Fruit fly (Drosophila melanogaster) whole organism, prepupa: ENCODE measurements around the gene ine.

Experiments
- CG10631 ChIP-seq: fragments of 200-800 bp; sonication (Bioruptor generic); optimal IDR thresholded peaks from 2 replicates; lab custom pipeline; 2016; ENCODE audit warnings: missing biosample characterization, missing genetic modification characterization
- CG11294 ChIP-seq: fragments of 200-800 bp; sonication (Bioruptor generic); IDR thresholded peaks from 2 replicates; pipeline ENCODE4 v1.3.6; 2022; ENCODE audit warnings: missing biosample characterization, missing genetic modification characterization
- CG11902 ChIP-seq: fragments of 200-800 bp; sonication (Bioruptor generic); optimal IDR thresholded peaks from 3 replicates; lab custom pipeline; 2016; ENCODE audit warnings: missing biosample characterization, missing genetic modification characterization
- CG15336 ChIP-seq: fragments of 200-800 bp; sonication (Bioruptor generic); IDR thresholded peaks from 2 replicates; pipeline ENCODE4 v1.3.6; 2022; ENCODE audit warnings: missing biosample characterization, missing genetic modification characterization
- CG1621 ChIP-seq: fragments of 200-800 bp; sonication (Bioruptor generic); optimal IDR thresholded peaks from 3 replicates; lab custom pipeline; 2018; ENCODE audit warnings: missing biosample characterization, mild to moderate bottlenecking, missing genetic modification characterization
- CG16779 ChIP-seq: fragments of 200-800 bp; sonication (Bioruptor generic); optimal IDR thresholded peaks from 3 replicates; lab custom pipeline; 2017; ENCODE audit warnings: missing biosample characterization, mild to moderate bottlenecking, missing genetic modification characterization
- CG31627 ChIP-seq: fragments of 200-800 bp; sonication (Bioruptor generic); optimal IDR thresholded peaks from 3 replicates; lab custom pipeline; 2016; ENCODE audit warnings: missing biosample characterization, missing genetic modification characterization
- CG32006 ChIP-seq: fragments of 200-800 bp; sonication (Bioruptor generic); optimal IDR thresholded peaks from 3 replicates; lab custom pipeline; 2017; ENCODE audit warnings: missing biosample characterization, mild to moderate bottlenecking, missing genetic modification characterization
- CG3919 ChIP-seq: fragments of 200-800 bp; sonication (Bioruptor generic); optimal IDR thresholded peaks from 3 replicates; lab custom pipeline; 2016; ENCODE audit warnings: missing biosample characterization, missing genetic modification characterization
- CG6163 ChIP-seq: fragments of 200-800 bp; sonication (Bioruptor generic); IDR thresholded peaks from 3 replicates; pipeline ENCODE4 v1.3.6; 2022; ENCODE audit warnings: missing biosample characterization, missing genetic modification characterization
- CG6276 ChIP-seq: fragments of 200-800 bp; sonication (Bioruptor generic); optimal IDR thresholded peaks from 2 replicates; lab custom pipeline; 2017; ENCODE audit warnings: missing biosample characterization, mild to moderate bottlenecking, missing genetic modification characterization
- CG6792 ChIP-seq: fragments of 200-800 bp; sonication (Bioruptor generic); optimal IDR thresholded peaks from 3 replicates; lab custom pipeline; 2016; ENCODE audit warnings: missing biosample characterization, missing genetic modification characterization
- CG6854 ChIP-seq: fragments of 200-800 bp; sonication (Bioruptor generic); optimal IDR thresholded peaks from 2 replicates; lab custom pipeline; 2017; ENCODE audit warnings: missing biosample characterization, mild to moderate bottlenecking, missing genetic modification characterization
- CG8319 ChIP-seq: fragments of 200-800 bp; sonication (Bioruptor generic); optimal IDR thresholded peaks from 3 replicates; lab custom pipeline; 2016; ENCODE audit warnings: missing biosample characterization, missing genetic modification characterization
- Eip75B ChIP-seq: fragments of 200-800 bp; sonication (Bioruptor generic); optimal IDR thresholded peaks from 3 replicates; lab custom pipeline; 2016; ENCODE audit warnings: missing biosample characterization, missing genetic modification characterization
- Eip78C ChIP-seq: fragments of 200-800 bp; sonication (Bioruptor generic); peaks from one replicate; lab custom pipeline; 2016; ENCODE audit warnings: missing biosample characterization, missing genetic modification characterization
- Ets21C ChIP-seq: fragments of 200-800 bp; sonication (Bioruptor generic); optimal IDR thresholded peaks from 3 replicates; lab custom pipeline; 2016; ENCODE audit warnings: missing biosample characterization, missing genetic modification characterization
- Ets96B ChIP-seq: fragments of 200-800 bp; optimal IDR thresholded peaks from 2 replicates; lab custom pipeline; 2019; ENCODE audit warnings: missing biosample characterization, mild to moderate bottlenecking, missing genetic modification characterization, moderate library complexity
- Gug ChIP-seq: fragments of 200-800 bp; sonication (Bioruptor generic); IDR thresholded peaks from 2 replicates; pipeline ENCODE4 v1.3.6; 2022; ENCODE audit warnings: missing biosample characterization, missing genetic modification characterization
- Hr38 ChIP-seq: sonication (Bioruptor generic); optimal IDR thresholded peaks from 2 replicates; lab custom pipeline; 2016; ENCODE audit warnings: missing biosample characterization, missing genetic modification characterization
- Hr39 ChIP-seq: fragments of 200-800 bp; sonication (Bioruptor generic); optimal IDR thresholded peaks from 2 replicates; lab custom pipeline; 2016; ENCODE audit warnings: missing biosample characterization, missing genetic modification characterization
- Met ChIP-seq: fragments of 200-800 bp; sonication (Bioruptor generic); optimal IDR thresholded peaks from 3 replicates; lab custom pipeline; 2016; ENCODE audit warnings: missing biosample characterization, missing genetic modification characterization
- OdsH ChIP-seq: fragments of 200-800 bp; sonication (Bioruptor generic); optimal IDR thresholded peaks from 3 replicates; lab custom pipeline; 2016; ENCODE audit warnings: missing biosample characterization, missing genetic modification characterization
- Smox ChIP-seq: fragments of 200-800 bp; sonication (Bioruptor generic); optimal IDR thresholded peaks from 3 replicates; lab custom pipeline; 2016; ENCODE audit warnings: missing biosample characterization, missing genetic modification characterization
- Sox102F ChIP-seq: fragments of 200-800 bp; sonication (Bioruptor generic); optimal IDR thresholded peaks from 2 replicates; lab custom pipeline; 2016; ENCODE audit warnings: missing biosample characterization, mild to moderate bottlenecking, missing genetic modification characterization
- Sox15 ChIP-seq: fragments of 200-800 bp; sonication (Bioruptor generic); optimal IDR thresholded peaks from 3 replicates; lab custom pipeline; 2016; ENCODE audit warnings: missing biosample characterization, missing genetic modification characterization
- achi ChIP-seq: fragments of 200-800 bp; sonication (Bioruptor generic); optimal IDR thresholded peaks from 3 replicates; lab custom pipeline; 2016; ENCODE audit warnings: missing biosample characterization, missing genetic modification characterization
- cyc ChIP-seq: fragments of 200-800 bp; sonication (Bioruptor generic); optimal IDR thresholded peaks from 3 replicates; lab custom pipeline; 2016; ENCODE audit warnings: missing biosample characterization, missing genetic modification characterization
- dac ChIP-seq: fragments of 200-800 bp; sonication (Bioruptor generic); optimal IDR thresholded peaks from 2 replicates; lab custom pipeline; 2017; ENCODE audit warnings: missing biosample characterization, mild to moderate bottlenecking, missing genetic modification characterization
- eg ChIP-seq: fragments of 200-800 bp; sonication (Bioruptor generic); IDR thresholded peaks from 3 replicates; pipeline ENCODE4 v1.3.6; 2022; ENCODE audit warnings: missing biosample characterization, missing genetic modification characterization
- esn ChIP-seq: fragments of 200-800 bp; sonication (Bioruptor generic); optimal IDR thresholded peaks from 2 replicates; lab custom pipeline; 2016; ENCODE audit warnings: missing biosample characterization, mild to moderate bottlenecking, missing genetic modification characterization, moderate library complexity
- fd59A ChIP-seq: fragments of 200-800 bp; sonication (Bioruptor generic); optimal IDR thresholded peaks from 2 replicates; lab custom pipeline; 2017; ENCODE audit warnings: missing biosample characterization, mild to moderate bottlenecking, missing genetic modification characterization, missing genetic modification reagents
- fkh ChIP-seq: fragments of 200-800 bp; sonication (Bioruptor generic); optimal IDR thresholded peaks from 3 replicates; lab custom pipeline; 2017; ENCODE audit warnings: missing biosample characterization, mild to moderate bottlenecking, missing genetic modification characterization, moderate library complexity
- lz ChIP-seq: fragments of 200-800 bp; sonication (Bioruptor generic); optimal IDR thresholded peaks from 3 replicates; lab custom pipeline; 2016; ENCODE audit warnings: missing biosample characterization, missing genetic modification characterization
- net ChIP-seq: fragments of 200-800 bp; sonication (Bioruptor generic); optimal IDR thresholded peaks from 3 replicates; lab custom pipeline; 2016; ENCODE audit warnings: missing biosample characterization, missing genetic modification characterization
- pdm3 ChIP-seq: fragments of 200-800 bp; sonication (Bioruptor generic); optimal IDR thresholded peaks from 3 replicates; lab custom pipeline; 2016; ENCODE audit warnings: missing biosample characterization, missing genetic modification characterization
- salr ChIP-seq, 2 experiments: fragments of 200-800 bp; sonication (Bioruptor generic); optimal IDR thresholded peaks; 3 replicates each; lab custom pipeline; 2016 to 2018; ENCODE audit warnings: missing biosample characterization in 2 of 2, missing genetic modification characterization in 2 of 2, mild to moderate bottlenecking in 1 of 2

The ine gene

dm6 chr2L:4476672-4477273 lies at the start of gene ine:
Gene ine, minus strand, starts transcription at chr2L:4477022.
- TF ChIP-seq Sox102F (GFP tag; lab: Kevin White, UChicago) (no peak), CG8319 (GFP tag; lab: Kevin White, UChicago) (no peak), eg (GFP tag; lab: Robert Waterston, UW) (peak; percentile 50; the same call in 1 of the 3 replicates), CG6163 (peak; percentile 55; the same call in 1 of the 3 replicates), cyc (GFP tag; lab: Kevin White, UChicago) (no peak), CG11902 (GFP tag; lab: Kevin White, UChicago) (no peak), CG10631 (GFP tag; lab: Kevin White, UChicago) (no peak), Met (no peak), Eip75B (GFP tag; lab: Kevin White, UChicago) (no peak), CG15336 (GFP tag; lab: Robert Waterston, UW) (no peak; the same call in 1 of the 2 replicates), salr (GFP tag; optimal IDR thresholded peaks at IDR 0.05; lab: Kevin White, UChicago) (no peak), CG6276 (GFP tag; lab: Kevin White, UChicago) (no peak), Hr38 (GFP tag; lab: Kevin White, UChicago) (no peak), fd59A (GFP tag; lab: Kevin White, UChicago) (no peak), Ets96B (no peak), CG16779 (tag; lab: Kevin White, UChicago) (peak; percentile 25), Smox (GFP tag; lab: Kevin White, UChicago) (no peak), dac (GFP tag; lab: Kevin White, UChicago) (no peak), net (no peak), CG6854 (GFP tag; lab: Kevin White, UChicago) (no peak), CG6792 (no peak), CG31627 (GFP tag; lab: Kevin White, UChicago) (no peak), lz (no peak), Gug (no peak), Hr39 (no peak), Ets21C (GFP tag; lab: Kevin White, UChicago) (no peak), CG1621 (tag; lab: Kevin White, UChicago) (peak; percentile 42), Sox15 (no peak), Eip78C (GFP tag; lab: Kevin White, UChicago) (peak; percentile 55), CG11294 (GFP tag; lab: Robert Waterston, UW) (no peak), CG32006 (GFP tag; lab: Kevin White, UChicago) (no peak)

DNA sequence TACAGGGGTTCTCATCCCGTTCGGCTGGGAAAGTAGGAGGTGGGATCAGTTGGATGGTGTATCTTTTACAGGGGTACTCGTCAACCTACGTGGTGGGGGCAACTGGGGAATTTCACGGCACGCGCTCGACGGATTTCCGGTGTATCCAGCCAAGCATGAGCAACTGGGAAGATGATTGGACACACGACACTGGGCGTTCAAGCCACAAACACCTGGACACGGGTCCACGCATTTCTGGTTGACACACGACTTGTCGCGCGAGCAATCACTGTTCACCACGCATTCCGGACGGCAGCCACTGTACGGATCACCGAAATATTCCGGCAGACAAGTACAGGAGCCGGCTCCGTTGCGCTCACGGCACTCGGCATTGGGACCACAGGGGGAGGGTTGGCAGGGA lies 44.5 kb upstream of the ine start:
- TF ChIP-seq CG11294 (GFP tag; lab: Robert Waterston, UW) (no peak), CG10631 (GFP tag; lab: Kevin White, UChicago) (no peak)

dm6 chr2L:4477978-4478377 lies 1.2 kb upstream of the ine start:
- TF ChIP-seq achi (GFP tag; lab: Kevin White, UChicago) (peak; percentile 37), CG32006 (GFP tag; lab: Kevin White, UChicago) (no peak), Eip78C (GFP tag; lab: Kevin White, UChicago) (peak; percentile 57), CG3919 (peak; percentile 26), eg (GFP tag; lab: Robert Waterston, UW) (peak; percentile 22; the same call in 1 of the 3 replicates)

dm6 chr2L:4475422-4475821 lies 1.4 kb downstream of the ine start:
- peak; percentile 46 for TF ChIP-seq fkh (GFP tag; lab: Kevin White, UChicago)
- no peak for TF ChIP-seq CG6792
- no peak for TF ChIP-seq OdsH
- TF ChIP-seq net, result no peak
- no peak for TF ChIP-seq dac (GFP tag; lab: Kevin White, UChicago)

DNA sequence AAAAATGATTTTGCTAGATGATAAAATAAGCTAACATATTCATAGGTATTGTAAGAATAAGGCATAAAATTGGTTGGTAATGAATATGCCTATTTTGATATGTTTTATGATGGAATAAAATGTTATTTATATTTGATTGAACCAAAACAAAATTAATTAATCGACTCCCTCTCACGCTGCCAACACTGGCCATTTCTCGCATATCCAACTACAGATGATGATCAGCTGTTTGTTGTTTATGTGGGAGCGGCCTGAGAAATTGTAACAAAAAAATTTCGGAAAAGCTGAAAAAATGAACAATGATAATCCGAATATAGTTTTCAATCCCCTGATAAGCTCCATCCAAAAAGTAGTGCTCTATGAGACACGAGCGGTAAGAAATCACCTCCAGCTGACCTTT lies 11.9 kb downstream of the ine start, which contains the start of gene FIG4:
Gene FIG4, plus strand, starts transcription at position 229 of the 400 bp plus-strand sequence.
- TF ChIP-seq pdm3 (GFP tag; lab: Kevin White, UChicago), result no peak
- peak; percentile 16 for TF ChIP-seq esn
- TF ChIP-seq Sox102F (GFP tag; lab: Kevin White, UChicago), result peak; percentile 36
